Fruit fly (Drosophila melanogaster) whole organism, prepupa: ENCODE measurements around the gene crp.

Experiments used
- Blimp-1 ChIP-seq: fragments of 200-800 bp; sonication (Bioruptor generic); optimal IDR thresholded peaks from 3 replicates; lab custom pipeline; 2017; ENCODE audit warnings: missing biosample characterization, missing genetic modification characterization, mild to moderate bottlenecking, moderate library complexity, missing genetic modification reagents
- CG10631 ChIP-seq: fragments of 200-800 bp; sonication (Bioruptor generic); optimal IDR thresholded peaks from 2 replicates; lab custom pipeline; 2016; ENCODE audit warnings: missing biosample characterization, missing genetic modification characterization
- CG10669 ChIP-seq: fragments of 200-800 bp; sonication (Bioruptor generic); optimal IDR thresholded peaks from 3 replicates; lab custom pipeline; 2018; ENCODE audit warnings: missing biosample characterization, mild to moderate bottlenecking, missing genetic modification characterization, moderate library complexity
- CG11762 ChIP-seq: fragments of 200-800 bp; sonication (Bioruptor generic); optimal IDR thresholded peaks from 3 replicates; lab custom pipeline; 2016; ENCODE audit warnings: missing biosample characterization, missing genetic modification characterization; ENCODE audit not compliant: insufficient read depth
- CG15336 ChIP-seq: fragments of 200-800 bp; sonication (Bioruptor generic); IDR thresholded peaks from 2 replicates; pipeline ENCODE4 v1.3.6; 2022; ENCODE audit warnings: missing biosample characterization, missing genetic modification characterization
- CG1621 ChIP-seq: fragments of 200-800 bp; sonication (Bioruptor generic); optimal IDR thresholded peaks from 3 replicates; lab custom pipeline; 2018; ENCODE audit warnings: missing biosample characterization, mild to moderate bottlenecking, missing genetic modification characterization
- CG16779 ChIP-seq: fragments of 200-800 bp; sonication (Bioruptor generic); optimal IDR thresholded peaks from 3 replicates; lab custom pipeline; 2017; ENCODE audit warnings: missing biosample characterization, mild to moderate bottlenecking, missing genetic modification characterization
- CG3032 ChIP-seq: fragments of 200-800 bp; optimal IDR thresholded peaks from 2 replicates; lab custom pipeline; 2019; ENCODE audit warnings: missing biosample characterization, mild to moderate bottlenecking, missing genetic modification characterization, moderate library complexity
- CG32006 ChIP-seq: fragments of 200-800 bp; sonication (Bioruptor generic); optimal IDR thresholded peaks from 3 replicates; lab custom pipeline; 2017; ENCODE audit warnings: missing biosample characterization, mild to moderate bottlenecking, missing genetic modification characterization
- CG3919 ChIP-seq: fragments of 200-800 bp; sonication (Bioruptor generic); optimal IDR thresholded peaks from 3 replicates; lab custom pipeline; 2016; ENCODE audit warnings: missing biosample characterization, missing genetic modification characterization
- CG4318 ChIP-seq: fragments of 200-800 bp; sonication (Bioruptor generic); optimal IDR thresholded peaks from 3 replicates; lab custom pipeline; 2017; ENCODE audit warnings: missing biosample characterization, mild to moderate bottlenecking, missing genetic modification characterization
- CG6163 ChIP-seq: fragments of 200-800 bp; sonication (Bioruptor generic); IDR thresholded peaks from 3 replicates; pipeline ENCODE4 v1.3.6; 2022; ENCODE audit warnings: missing biosample characterization, missing genetic modification characterization
- CG6276 ChIP-seq: fragments of 200-800 bp; sonication (Bioruptor generic); optimal IDR thresholded peaks from 2 replicates; lab custom pipeline; 2017; ENCODE audit warnings: missing biosample characterization, mild to moderate bottlenecking, missing genetic modification characterization
- CG6792 ChIP-seq: fragments of 200-800 bp; sonication (Bioruptor generic); optimal IDR thresholded peaks from 3 replicates; lab custom pipeline; 2016; ENCODE audit warnings: missing biosample characterization, missing genetic modification characterization
- CG6808 ChIP-seq: fragments of 200-800 bp; sonication (Bioruptor generic); optimal IDR thresholded peaks from 3 replicates; lab custom pipeline; 2017; ENCODE audit warnings: missing biosample characterization, missing genetic modification characterization, mild to moderate bottlenecking, moderate library complexity, missing genetic modification reagents
- CG6854 ChIP-seq: fragments of 200-800 bp; sonication (Bioruptor generic); optimal IDR thresholded peaks from 2 replicates; lab custom pipeline; 2017; ENCODE audit warnings: missing biosample characterization, mild to moderate bottlenecking, missing genetic modification characterization
- CG8119 ChIP-seq: fragments of 200-800 bp; sonication (Bioruptor generic); IDR thresholded peaks from 3 replicates; pipeline ENCODE4 v1.3.6; 2022; ENCODE audit warnings: missing biosample characterization, missing genetic modification characterization
- CG8632 ChIP-seq: fragments of 200-800 bp; sonication (Bioruptor generic); optimal IDR thresholded peaks from 3 replicates; lab custom pipeline; 2016; ENCODE audit warnings: missing biosample characterization, missing genetic modification characterization
- CG9139 ChIP-seq: fragments of 200-800 bp; sonication (Bioruptor generic); optimal IDR thresholded peaks from 3 replicates; lab custom pipeline; 2017; ENCODE audit warnings: missing biosample characterization, mild to moderate bottlenecking, missing genetic modification characterization
- Eip93F ChIP-seq: fragments of 200-800 bp; sonication (Bioruptor generic); optimal IDR thresholded peaks from 2 replicates; lab custom pipeline; 2016; ENCODE audit warnings: missing biosample characterization, mild to moderate bottlenecking, missing genetic modification characterization
- Ets96B ChIP-seq: fragments of 200-800 bp; optimal IDR thresholded peaks from 2 replicates; lab custom pipeline; 2019; ENCODE audit warnings: missing biosample characterization, mild to moderate bottlenecking, missing genetic modification characterization, moderate library complexity
- Lpt ChIP-seq: fragments of 200-800 bp; sonication (Bioruptor generic); optimal IDR thresholded peaks from 3 replicates; lab custom pipeline; 2016; ENCODE audit warnings: missing biosample characterization, missing genetic modification characterization
- Met ChIP-seq: fragments of 200-800 bp; sonication (Bioruptor generic); optimal IDR thresholded peaks from 3 replicates; lab custom pipeline; 2016; ENCODE audit warnings: missing biosample characterization, missing genetic modification characterization
- OdsH ChIP-seq: fragments of 200-800 bp; sonication (Bioruptor generic); optimal IDR thresholded peaks from 3 replicates; lab custom pipeline; 2016; ENCODE audit warnings: missing biosample characterization, missing genetic modification characterization
- Smox ChIP-seq: fragments of 200-800 bp; sonication (Bioruptor generic); optimal IDR thresholded peaks from 3 replicates; lab custom pipeline; 2016; ENCODE audit warnings: missing biosample characterization, missing genetic modification characterization
- Sox14 ChIP-seq: fragments of 200-800 bp; sonication (Bioruptor generic); optimal IDR thresholded peaks from 3 replicates; lab custom pipeline; 2016; ENCODE audit warnings: missing biosample characterization, missing genetic modification characterization
- dsx ChIP-seq: fragments of 200-800 bp; optimal IDR thresholded peaks from 3 replicates; lab custom pipeline; 2019; ENCODE audit warnings: missing biosample characterization, mild to moderate bottlenecking, missing genetic modification characterization, moderate library complexity; ENCODE audit not compliant: poor library complexity, severe bottlenecking
- eg ChIP-seq: fragments of 200-800 bp; sonication (Bioruptor generic); IDR thresholded peaks from 3 replicates; pipeline ENCODE4 v1.3.6; 2022; ENCODE audit warnings: missing biosample characterization, missing genetic modification characterization
- fd59A ChIP-seq: fragments of 200-800 bp; sonication (Bioruptor generic); optimal IDR thresholded peaks from 2 replicates; lab custom pipeline; 2017; ENCODE audit warnings: missing biosample characterization, mild to moderate bottlenecking, missing genetic modification characterization, missing genetic modification reagents
- fkh ChIP-seq: fragments of 200-800 bp; sonication (Bioruptor generic); optimal IDR thresholded peaks from 3 replicates; lab custom pipeline; 2017; ENCODE audit warnings: missing biosample characterization, mild to moderate bottlenecking, missing genetic modification characterization, moderate library complexity
- pdm3 ChIP-seq: fragments of 200-800 bp; sonication (Bioruptor generic); optimal IDR thresholded peaks from 3 replicates; lab custom pipeline; 2016; ENCODE audit warnings: missing biosample characterization, missing genetic modification characterization
- spab ChIP-seq: fragments of 200-800 bp; sonication (Bioruptor generic); optimal IDR thresholded peaks from 2 replicates; lab custom pipeline; 2017; ENCODE audit warnings: missing biosample characterization, mild to moderate bottlenecking, missing genetic modification characterization, missing genetic modification reagents
- topi ChIP-seq: fragments of 200-800 bp; sonication (Bioruptor generic); optimal IDR thresholded peaks from 3 replicates; lab custom pipeline; 2016; ENCODE audit warnings: missing biosample characterization, missing genetic modification characterization

Gene crp

DNA sequence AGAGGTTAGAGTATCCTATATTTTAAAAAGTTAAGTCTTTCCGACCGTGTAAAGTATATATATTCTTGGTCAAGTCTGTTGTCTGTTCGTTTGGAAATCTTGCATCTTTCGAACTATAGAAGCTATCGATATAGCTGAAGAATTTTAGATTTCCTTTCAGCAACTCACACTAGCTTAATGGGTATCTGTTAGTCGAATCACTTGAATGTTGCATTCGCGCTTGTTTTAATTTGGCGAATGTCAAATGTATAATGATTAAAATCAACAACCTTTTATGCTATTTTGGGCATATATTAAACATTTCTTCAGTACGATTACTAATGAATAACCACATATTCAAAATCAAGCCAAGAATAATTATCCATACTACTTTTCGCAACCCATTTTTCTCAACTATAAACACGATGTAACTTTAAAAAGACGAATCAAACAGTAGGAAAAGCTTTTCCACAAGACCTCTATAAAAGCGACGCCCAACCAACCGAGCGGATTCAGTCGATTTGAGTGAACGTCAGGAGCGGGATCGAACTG is 6.2 kb upstream of the crp start, which contains the start of gene Cyp303a1:
TSS of gene Cyp303a1 (plus strand) at position 481 of the 531 bp plus-strand sequence.
- no peak for TF ChIP-seq Eip93F (GFP tag; lab: Kevin White, UChicago)
- TF ChIP-seq CG1621 = no peak
- TF ChIP-seq CG6276 = no peak
- TF ChIP-seq OdsH (GFP tag; lab: Kevin White, UChicago) = no peak
- no peak for TF ChIP-seq CG9139 (GFP tag; lab: Kevin White, UChicago)
- no peak for TF ChIP-seq CG16779 (tag; lab: Kevin White, UChicago)
- TF ChIP-seq CG3919 (GFP tag; lab: Kevin White, UChicago) = no peak
- TF ChIP-seq CG6808 (GFP tag; lab: Kevin White, UChicago) = no peak
- no peak for TF ChIP-seq CG3032
- no peak for TF ChIP-seq CG10631
- TF ChIP-seq dsx (GFP tag; lab: Kevin White, UChicago) = no peak
- TF ChIP-seq CG4318 (GFP tag; lab: Kevin White, UChicago) = no peak
- TF ChIP-seq CG11762 (GFP tag; lab: Kevin White, UChicago) = no peak
- no peak for TF ChIP-seq CG8632 (GFP tag; lab: Kevin White, UChicago)
- TF ChIP-seq Sox14 (GFP tag; lab: Kevin White, UChicago) = no peak
- TF ChIP-seq eg = no peak

DNA sequence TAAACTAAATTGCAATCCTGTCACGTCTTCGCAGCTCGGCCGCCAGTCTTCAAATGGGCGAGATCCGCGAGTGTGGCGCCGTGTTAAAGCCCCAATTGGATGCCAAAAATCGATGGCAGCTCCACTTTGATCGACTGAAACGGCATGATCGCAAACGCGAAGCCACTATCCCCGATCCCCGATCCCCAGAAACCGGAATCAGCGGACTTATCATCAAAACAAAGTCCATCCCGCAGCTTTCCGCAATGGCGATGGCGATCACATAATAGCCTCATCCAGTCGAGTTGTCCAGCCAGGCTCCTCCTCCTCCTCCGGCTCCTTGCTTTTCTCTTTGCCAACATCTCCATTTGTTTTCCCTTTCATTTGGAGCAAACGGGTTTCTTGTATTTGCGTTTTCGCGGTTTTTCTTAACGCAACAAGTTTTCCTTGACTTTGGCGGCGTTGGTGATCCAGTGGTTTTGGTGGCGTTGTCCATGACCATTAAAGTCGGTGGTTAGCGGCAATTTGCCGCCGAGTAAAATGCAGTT is 5.5 kb upstream of the crp start, which contains the start of gene CG13258:
TSS of gene CG13258 (minus strand) at position 51 of the 527 bp plus-strand sequence.
- TF ChIP-seq CG6276 (peak; percentile 27), Ets96B (tag; lab: Kevin White, UChicago) (no peak), Blimp-1 (GFP tag; lab: Kevin White, UChicago) (peak; percentile 90), CG8119 (GFP tag; lab: Robert Waterston, UW) (peak; percentile 35; the same call in 1 of the 3 replicates), CG6792 (GFP tag; lab: Kevin White, UChicago) (no peak), eg (0 out of 3 replicates have a peak, but pooled peaks have one; percentile 24), Lpt (GFP tag; lab: Kevin White, UChicago) (peak; percentile 31), Smox (GFP tag; lab: Kevin White, UChicago) (no peak), CG15336 (peak; percentile 47; the same call in 1 of the 2 replicates)

dm6 chr2L:16290984-16291383 is 3.5 kb upstream of the crp start, which contains the start of gene CG17329:
CG17329 (plus strand) TSS chr2L:16291284.
- TF ChIP-seq Met (GFP tag; lab: Kevin White, UChicago) (no peak), pdm3 (no peak)

DNA sequence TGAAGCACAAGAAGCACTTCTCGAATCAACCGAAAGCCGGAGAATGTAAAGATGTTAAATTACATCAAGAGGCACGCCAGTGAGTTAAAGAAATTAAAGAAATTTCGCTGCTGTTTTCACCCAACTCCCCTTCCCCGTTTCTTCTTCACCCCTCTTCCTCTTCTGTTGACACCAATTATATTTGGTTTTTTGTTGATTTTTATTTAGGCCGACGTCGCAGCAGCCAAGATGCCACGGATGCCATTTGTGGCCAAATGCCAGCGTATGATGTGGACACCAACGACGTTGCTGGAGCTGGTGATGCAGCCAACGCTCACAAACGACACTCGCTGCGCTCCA is 832 bp upstream of the crp start:
- TF ChIP-seq Lpt (GFP tag; lab: Kevin White, UChicago) = no peak
- no peak for TF ChIP-seq spab (GFP tag; lab: Kevin White, UChicago)
- TF ChIP-seq Smox (GFP tag; lab: Kevin White, UChicago) = no peak
- TF ChIP-seq CG6163 (GFP tag; lab: Robert Waterston, UW) = no peak
- TF ChIP-seq CG32006 (GFP tag; lab: Kevin White, UChicago) = no peak
- no peak for TF ChIP-seq CG15336
- TF ChIP-seq fd59A (GFP tag; lab: Kevin White, UChicago) = no peak
- no peak for TF ChIP-seq CG6792 (GFP tag; lab: Kevin White, UChicago)
- no peak for TF ChIP-seq CG10669
- no peak for TF ChIP-seq CG1621
- TF ChIP-seq Met (GFP tag; lab: Kevin White, UChicago) = no peak
- TF ChIP-seq CG6854 (GFP tag; lab: Kevin White, UChicago) = no peak
- TF ChIP-seq Eip93F (GFP tag; lab: Kevin White, UChicago) = no peak

DNA sequence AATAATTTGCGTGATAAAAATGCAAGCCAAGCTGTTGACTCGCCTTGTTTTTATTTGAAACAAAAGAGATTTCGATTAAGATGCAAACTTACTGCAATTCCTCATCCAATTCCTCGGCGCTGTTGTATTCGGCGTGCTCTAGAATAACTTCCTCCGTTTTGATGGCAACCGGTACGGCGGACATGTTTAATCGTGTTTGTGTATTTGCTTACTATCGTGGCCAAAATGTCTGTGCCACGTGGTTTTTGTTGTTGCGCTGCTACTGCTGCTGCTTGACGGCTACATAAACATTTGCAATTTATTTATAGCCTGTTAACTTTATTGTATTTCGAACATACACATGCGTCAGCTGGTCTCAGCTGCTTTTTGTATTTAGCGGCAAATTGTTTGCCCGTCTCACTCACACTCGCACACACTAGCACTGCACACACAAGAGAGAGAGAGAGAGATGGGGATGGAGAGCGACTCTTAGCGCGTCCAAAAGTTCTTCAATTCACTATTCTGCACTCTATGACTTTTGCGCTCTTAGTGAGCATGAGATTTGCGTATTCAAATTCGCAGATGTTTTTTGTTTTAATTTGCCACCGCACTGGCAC is 426 bp downstream of the crp start:
- TF ChIP-seq topi (GFP tag; lab: Kevin White, UChicago) = no peak
- no peak for TF ChIP-seq CG15336
- TF ChIP-seq fkh (GFP tag; lab: Kevin White, UChicago) = peak; percentile 14
- no peak for TF ChIP-seq dsx (GFP tag; lab: Kevin White, UChicago)
- TF ChIP-seq CG6276 = peak; percentile 24
- TF ChIP-seq CG10669 = no peak
